Fruit fly (Drosophila melanogaster): Measurements from ENCODE around the gene pzg.

The pzg gene

dm6 chr3L:21257731-21258130 lies 28.2 kb upstream of the pzg start, which contains the start of gene CG43218:
TSS of gene CG43218 (plus strand) at chr3L:21258020.
- no peak for TF ChIP-seq CG8478 (optimal IDR thresholded peaks at IDR 0.05)
- TF ChIP-seq CTCF (optimal IDR thresholded peaks at IDR 0.05): no peak

- TF ChIP-seq CTCF (optimal IDR thresholded peaks at IDR 0.05): no peak
- TF ChIP-seq CG8478 (optimal IDR thresholded peaks at IDR 0.05): no peak
Measured at dm6 chr3L:21259257-21259656, 26.6 kb upstream of the pzg start.

- no peak for TF ChIP-seq CTCF (optimal IDR thresholded peaks at IDR 0.05)
- no peak for TF ChIP-seq CG8478 (optimal IDR thresholded peaks at IDR 0.05)
Measured at dm6 chr3L:21261403-21262164, 24.3 kb upstream of the pzg start.

dm6 chr3L:21262426-21262825 lies 23.5 kb upstream of the pzg start:
- TF ChIP-seq CTCF (optimal IDR thresholded peaks at IDR 0.05) (peak in 1 of 2 experiments; percentile 30), CG8478 (optimal IDR thresholded peaks at IDR 0.05) (no peak)

dm6 chr3L:21266101-21266656 lies 19.7 kb upstream of the pzg start:
- TF ChIP-seq CG8478 (optimal IDR thresholded peaks at IDR 0.05) (no peak), CTCF (optimal IDR thresholded peaks at IDR 0.05) (no peak)

dm6 chr3L:21267862-21268385 lies 18.0 kb upstream of the pzg start, which contains the start of gene CG9391:
TSS of gene CG9391 (minus strand) at chr3L:21268335.
- TF ChIP-seq CTCF (optimal IDR thresholded peaks at IDR 0.05): no peak
- TF ChIP-seq CG8478 (optimal IDR thresholded peaks at IDR 0.05): no peak

dm6 chr3L:21270480-21270879 lies 15.4 kb upstream of the pzg start, which contains the start of gene CG9389:
TSS of gene CG9389 (minus strand) at chr3L:21270580.
- TF ChIP-seq CG8478 (optimal IDR thresholded peaks at IDR 0.05): no peak
- TF ChIP-seq CTCF (optimal IDR thresholded peaks at IDR 0.05): no peak

dm6 chr3L:21273504-21273903 lies 12.4 kb upstream of the pzg start:
- TF ChIP-seq CTCF (optimal IDR thresholded peaks at IDR 0.05): no peak
- TF ChIP-seq CG8478 (optimal IDR thresholded peaks at IDR 0.05): no peak

dm6 chr3L:21275921-21276295 lies 10.0 kb upstream of the pzg start:
- TF ChIP-seq CTCF (optimal IDR thresholded peaks at IDR 0.05) (peak; percentile 21 to 29), CG8478 (optimal IDR thresholded peaks at IDR 0.05) (no peak)

- TF ChIP-seq CTCF (optimal IDR thresholded peaks at IDR 0.05) (no peak), CG8478 (optimal IDR thresholded peaks at IDR 0.05) (no peak)
Measured at dm6 chr3L:21276296-21277257, 9.3 kb upstream of the pzg start.

- no peak for TF ChIP-seq CG8478 (optimal IDR thresholded peaks at IDR 0.05)
- TF ChIP-seq CTCF (optimal IDR thresholded peaks at IDR 0.05): no peak
Measured at dm6 chr3L:21277897-21278530, 7.9 kb upstream of the pzg start.

dm6 chr3L:21279168-21279567 lies 6.7 kb upstream of the pzg start:
- TF ChIP-seq CG8478 (optimal IDR thresholded peaks at IDR 0.05) (no peak), CTCF (optimal IDR thresholded peaks at IDR 0.05) (no peak)

- TF ChIP-seq CG8478 (optimal IDR thresholded peaks at IDR 0.05) (no peak), CTCF (optimal IDR thresholded peaks at IDR 0.05) (no peak)
Measured at dm6 chr3L:21279876-21280566, 5.9 kb upstream of the pzg start, which contains the start of gene AcCoAS. TSS of gene AcCoAS (minus strand) at chr3L:21280243.

Measured in S2 (cell line).